Fruit fly (Drosophila melanogaster) ovary, adult (tissue): ENCODE measurements around the gene Nt5b.

Experiments used
- CG17801 ChIP-seq: fragments of 200-800 bp; optimal IDR thresholded peaks from 2 replicates; lab custom pipeline; 2019; ENCODE audit warnings: missing biosample characterization, mild to moderate bottlenecking, missing genetic modification characterization, moderate library complexity; ENCODE audit not compliant: partially characterized antibody

The Nt5b gene

dm6 chrX:18399965-18400364 is 10.0 kb downstream of the Nt5b start, which contains the start of gene CG34328:
CG34328 (minus strand) TSS chrX:18400065.
- no peak for TF ChIP-seq CG17801 (GFP tag; lab: Kevin White, UChicago)

DNA sequence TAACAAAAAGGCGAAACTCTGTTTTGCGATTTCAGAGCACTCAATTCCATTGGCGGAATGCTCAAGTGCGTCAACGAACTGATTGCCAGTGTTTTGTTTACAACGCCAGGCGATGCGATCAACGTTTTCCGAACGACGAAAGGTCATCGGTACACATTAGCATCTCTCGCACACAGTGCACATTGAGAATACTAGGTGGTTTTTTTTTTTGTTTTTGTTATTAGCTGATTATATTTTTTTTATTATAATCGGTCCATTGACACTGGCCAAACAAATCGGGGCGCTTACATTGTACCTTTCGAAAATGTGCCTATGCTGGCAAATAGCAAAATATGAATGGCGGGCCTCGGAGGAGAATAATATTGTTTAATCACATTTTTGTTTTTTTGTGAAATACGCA is 14.8 kb downstream of the Nt5b start:
- TF ChIP-seq CG17801 (GFP tag; lab: Kevin White, UChicago) = no peak

DNA sequence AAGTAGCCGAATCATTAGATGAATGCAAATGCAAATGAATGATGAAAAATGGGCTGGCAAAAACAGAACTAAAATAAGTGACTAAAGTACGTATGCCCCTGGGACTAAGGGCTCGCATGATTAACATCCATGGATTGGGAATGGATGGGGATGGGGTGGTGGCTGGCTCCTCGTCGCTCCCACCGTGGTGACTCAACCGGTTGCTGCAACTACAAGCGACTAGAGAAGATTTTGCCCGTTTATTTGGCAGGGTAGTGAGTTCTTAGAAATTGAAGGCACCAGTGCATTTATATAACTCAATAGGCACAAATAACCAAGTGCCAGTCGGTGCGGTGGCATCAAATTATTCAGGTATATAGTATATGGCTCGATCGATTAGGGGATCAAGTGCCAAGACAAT is 23.2 kb downstream of the Nt5b start, which contains the start of gene Tsf1:
Tsf1 (plus strand) TSS at position 301 of the 400 bp plus-strand sequence.
- no peak for TF ChIP-seq CG17801 (GFP tag; lab: Kevin White, UChicago)

DNA sequence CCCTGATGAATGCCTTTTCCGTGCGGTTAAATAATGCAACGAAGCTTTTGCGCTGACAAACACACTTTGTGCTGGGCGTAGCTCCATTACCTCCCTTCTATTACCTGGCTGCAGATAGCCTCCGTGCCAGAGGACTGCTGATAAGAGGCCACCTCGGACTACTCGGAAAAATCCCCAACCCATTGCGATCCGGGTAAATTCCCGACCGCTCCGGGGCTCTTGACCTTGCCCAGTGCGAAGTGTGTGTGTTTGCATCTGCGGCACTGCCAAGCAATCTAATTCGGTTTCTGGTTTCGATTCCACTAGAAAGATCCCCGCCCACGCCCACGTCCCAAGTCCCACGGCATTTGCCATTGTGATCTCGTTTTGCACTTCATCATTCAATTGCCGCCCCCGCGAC is 24.1 kb downstream of the Nt5b start:
- no peak for TF ChIP-seq CG17801 (GFP tag; lab: Kevin White, UChicago)

- no peak for TF ChIP-seq CG17801 (GFP tag; lab: Kevin White, UChicago)
Observed at dm6 chrX:18385056-18385455, 24.9 kb downstream of the Nt5b start, which contains the start of gene betaCOP. betaCOP (minus strand) TSS chrX:18385242.

- no peak for TF ChIP-seq CG17801 (GFP tag; lab: Kevin White, UChicago)
Observed at dm6 chrX:18379791-18380190, 30.2 kb downstream of the Nt5b start, which contains the start of the genes por and CG6179. por (minus strand) TSS chrX:18379854. CG6179 (plus strand) TSS chrX:18380082.

dm6 chrX:18374421-18374935 is 35.5 kb downstream of the Nt5b start:
- TF ChIP-seq CG17801 (GFP tag; lab: Kevin White, UChicago) = no peak

dm6 chrX:18370775-18371735 is 38.9 kb downstream of the Nt5b start:
- peak; percentile 79 for TF ChIP-seq CG17801 (GFP tag; lab: Kevin White, UChicago)

DNA sequence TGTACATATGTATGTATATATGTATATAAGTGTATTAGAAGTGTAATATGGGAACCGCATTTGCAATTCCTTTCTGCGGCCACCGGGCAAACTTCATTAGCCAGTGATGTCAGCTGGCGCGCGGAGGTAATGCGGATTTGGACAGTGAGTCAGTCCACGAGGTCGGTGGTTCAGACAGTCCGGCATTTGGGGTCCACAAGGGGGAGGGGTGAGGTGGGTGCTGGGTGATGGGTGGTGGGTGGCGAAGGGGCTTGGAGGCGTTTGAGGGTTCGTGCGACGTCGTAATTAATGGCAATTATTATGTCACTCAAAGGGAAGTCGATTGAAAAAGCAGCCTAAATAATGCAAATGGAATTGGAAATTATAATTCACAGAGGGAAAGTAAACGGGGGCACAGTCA is 40.2 kb downstream of the Nt5b start:
- TF ChIP-seq CG17801 (GFP tag; lab: Kevin White, UChicago) = no peak

- TF ChIP-seq CG17801 (GFP tag; lab: Kevin White, UChicago) = peak; percentile 30
Observed at dm6 chrX:18368644-18368998, 41.3 kb downstream of the Nt5b start.

dm6 chrX:18367806-18368643 is 41.9 kb downstream of the Nt5b start:
- no peak for TF ChIP-seq CG17801 (GFP tag; lab: Kevin White, UChicago)

- TF ChIP-seq CG17801 (GFP tag; lab: Kevin White, UChicago) = peak; percentile 94
Observed at dm6 chrX:18366851-18367649, 42.9 kb downstream of the Nt5b start.

DNA sequence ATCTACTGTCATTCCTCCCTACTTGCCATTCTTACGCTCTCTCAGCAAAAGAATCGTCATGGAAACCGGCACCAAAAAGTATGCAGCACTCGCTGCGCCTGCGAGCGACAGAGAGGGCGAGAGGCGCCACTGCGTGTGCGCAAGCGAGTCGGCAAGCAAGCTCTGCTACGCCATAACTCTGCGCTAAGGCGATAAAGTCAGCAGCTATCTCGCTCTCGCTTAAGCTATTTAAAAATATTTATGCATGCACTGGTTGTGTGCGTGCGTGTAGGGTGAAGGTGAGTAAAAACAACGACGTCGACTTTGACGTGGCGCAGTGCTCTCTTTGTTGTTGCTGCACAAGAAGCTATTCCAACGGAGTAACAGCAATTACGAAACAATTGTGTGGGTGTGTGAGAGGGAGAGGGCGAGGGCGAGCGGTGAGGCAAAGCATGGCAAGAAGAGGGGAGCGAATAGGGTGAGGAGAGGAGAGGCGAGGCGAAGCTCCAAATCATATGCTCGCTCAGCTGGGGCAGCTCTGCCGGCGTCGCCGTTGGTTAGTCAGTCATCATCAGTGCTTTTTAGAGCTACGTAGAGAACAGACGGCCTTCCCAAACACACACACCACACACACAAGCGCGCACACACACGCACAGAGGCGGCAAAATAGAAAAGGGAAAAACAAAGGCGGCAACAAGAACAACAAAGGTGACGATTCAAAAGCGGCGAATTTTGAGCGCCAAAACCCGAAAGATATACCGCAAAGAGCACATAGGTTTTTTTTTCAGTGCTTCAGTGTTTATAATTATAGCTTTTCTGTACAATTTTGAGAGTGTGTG is 43.7 kb downstream of the Nt5b start, which contains the start of gene CrebB:
CrebB (plus strand) TSS at position 325 of the 818 bp plus-strand sequence.
- no peak for TF ChIP-seq CG17801 (GFP tag; lab: Kevin White, UChicago)
